Fruit fly (Drosophila melanogaster) whole organism, prepupa: ENCODE data around the gene lilli.

Experiments used
- Blimp-1 ChIP-seq: fragments of 200-800 bp; sonication (Bioruptor generic); optimal IDR thresholded peaks from 3 replicates; lab custom pipeline; 2017; ENCODE audit warnings: missing biosample characterization, missing genetic modification characterization, mild to moderate bottlenecking, moderate library complexity, missing genetic modification reagents
- CG10631 ChIP-seq: fragments of 200-800 bp; sonication (Bioruptor generic); optimal IDR thresholded peaks from 2 replicates; lab custom pipeline; 2016; ENCODE audit warnings: missing biosample characterization, missing genetic modification characterization
- CG10669 ChIP-seq: fragments of 200-800 bp; sonication (Bioruptor generic); optimal IDR thresholded peaks from 3 replicates; lab custom pipeline; 2018; ENCODE audit warnings: missing biosample characterization, mild to moderate bottlenecking, missing genetic modification characterization, moderate library complexity
- CG11294 ChIP-seq: fragments of 200-800 bp; sonication (Bioruptor generic); IDR thresholded peaks from 2 replicates; pipeline ENCODE4 v1.3.6; 2022; ENCODE audit warnings: missing biosample characterization, missing genetic modification characterization
- CG11762 ChIP-seq: fragments of 200-800 bp; sonication (Bioruptor generic); optimal IDR thresholded peaks from 3 replicates; lab custom pipeline; 2016; ENCODE audit warnings: missing biosample characterization, missing genetic modification characterization; ENCODE audit not compliant: insufficient read depth
- CG11902 ChIP-seq: fragments of 200-800 bp; sonication (Bioruptor generic); optimal IDR thresholded peaks from 3 replicates; lab custom pipeline; 2016; ENCODE audit warnings: missing biosample characterization, missing genetic modification characterization
- CG15336 ChIP-seq: fragments of 200-800 bp; sonication (Bioruptor generic); IDR thresholded peaks from 2 replicates; pipeline ENCODE4 v1.3.6; 2022; ENCODE audit warnings: missing biosample characterization, missing genetic modification characterization
- CG1621 ChIP-seq: fragments of 200-800 bp; sonication (Bioruptor generic); optimal IDR thresholded peaks from 3 replicates; lab custom pipeline; 2018; ENCODE audit warnings: missing biosample characterization, mild to moderate bottlenecking, missing genetic modification characterization
- CG31627 ChIP-seq: fragments of 200-800 bp; sonication (Bioruptor generic); optimal IDR thresholded peaks from 3 replicates; lab custom pipeline; 2016; ENCODE audit warnings: missing biosample characterization, missing genetic modification characterization
- CG32006 ChIP-seq: fragments of 200-800 bp; sonication (Bioruptor generic); optimal IDR thresholded peaks from 3 replicates; lab custom pipeline; 2017; ENCODE audit warnings: missing biosample characterization, mild to moderate bottlenecking, missing genetic modification characterization
- CG3919 ChIP-seq: fragments of 200-800 bp; sonication (Bioruptor generic); optimal IDR thresholded peaks from 3 replicates; lab custom pipeline; 2016; ENCODE audit warnings: missing biosample characterization, missing genetic modification characterization
- CG4318 ChIP-seq: fragments of 200-800 bp; sonication (Bioruptor generic); optimal IDR thresholded peaks from 3 replicates; lab custom pipeline; 2017; ENCODE audit warnings: missing biosample characterization, mild to moderate bottlenecking, missing genetic modification characterization
- CG6163 ChIP-seq: fragments of 200-800 bp; sonication (Bioruptor generic); IDR thresholded peaks from 3 replicates; pipeline ENCODE4 v1.3.6; 2022; ENCODE audit warnings: missing biosample characterization, missing genetic modification characterization
- CG6276 ChIP-seq: fragments of 200-800 bp; sonication (Bioruptor generic); optimal IDR thresholded peaks from 2 replicates; lab custom pipeline; 2017; ENCODE audit warnings: missing biosample characterization, mild to moderate bottlenecking, missing genetic modification characterization
- CG6792 ChIP-seq: fragments of 200-800 bp; sonication (Bioruptor generic); optimal IDR thresholded peaks from 3 replicates; lab custom pipeline; 2016; ENCODE audit warnings: missing biosample characterization, missing genetic modification characterization
- CG6854 ChIP-seq: fragments of 200-800 bp; sonication (Bioruptor generic); optimal IDR thresholded peaks from 2 replicates; lab custom pipeline; 2017; ENCODE audit warnings: missing biosample characterization, mild to moderate bottlenecking, missing genetic modification characterization
- CG7368 ChIP-seq: fragments of 200-800 bp; sonication (Bioruptor generic); optimal IDR thresholded peaks from 3 replicates; lab custom pipeline; 2016; ENCODE audit warnings: missing biosample characterization, missing genetic modification characterization
- CG8119 ChIP-seq: fragments of 200-800 bp; sonication (Bioruptor generic); IDR thresholded peaks from 3 replicates; pipeline ENCODE4 v1.3.6; 2022; ENCODE audit warnings: missing biosample characterization, missing genetic modification characterization
- Eip75B ChIP-seq: fragments of 200-800 bp; sonication (Bioruptor generic); optimal IDR thresholded peaks from 3 replicates; lab custom pipeline; 2016; ENCODE audit warnings: missing biosample characterization, missing genetic modification characterization
- Eip93F ChIP-seq: fragments of 200-800 bp; sonication (Bioruptor generic); optimal IDR thresholded peaks from 2 replicates; lab custom pipeline; 2016; ENCODE audit warnings: missing biosample characterization, mild to moderate bottlenecking, missing genetic modification characterization
- Ets21C ChIP-seq: fragments of 200-800 bp; sonication (Bioruptor generic); optimal IDR thresholded peaks from 3 replicates; lab custom pipeline; 2016; ENCODE audit warnings: missing biosample characterization, missing genetic modification characterization
- Ets96B ChIP-seq: fragments of 200-800 bp; optimal IDR thresholded peaks from 2 replicates; lab custom pipeline; 2019; ENCODE audit warnings: missing biosample characterization, mild to moderate bottlenecking, missing genetic modification characterization, moderate library complexity
- Gug ChIP-seq: fragments of 200-800 bp; sonication (Bioruptor generic); IDR thresholded peaks from 2 replicates; pipeline ENCODE4 v1.3.6; 2022; ENCODE audit warnings: missing biosample characterization, missing genetic modification characterization
- Hr38 ChIP-seq: sonication (Bioruptor generic); optimal IDR thresholded peaks from 2 replicates; lab custom pipeline; 2016; ENCODE audit warnings: missing biosample characterization, missing genetic modification characterization
- Hr39 ChIP-seq: fragments of 200-800 bp; sonication (Bioruptor generic); optimal IDR thresholded peaks from 2 replicates; lab custom pipeline; 2016; ENCODE audit warnings: missing biosample characterization, missing genetic modification characterization
- Hr4 ChIP-seq: fragments of 200-800 bp; sonication (Bioruptor generic); optimal IDR thresholded peaks from 3 replicates; lab custom pipeline; 2016; ENCODE audit warnings: missing biosample characterization, missing genetic modification characterization
- Lpt ChIP-seq: fragments of 200-800 bp; sonication (Bioruptor generic); optimal IDR thresholded peaks from 3 replicates; lab custom pipeline; 2016; ENCODE audit warnings: missing biosample characterization, missing genetic modification characterization
- OdsH ChIP-seq: fragments of 200-800 bp; sonication (Bioruptor generic); optimal IDR thresholded peaks from 3 replicates; lab custom pipeline; 2016; ENCODE audit warnings: missing biosample characterization, missing genetic modification characterization
- Smox ChIP-seq: fragments of 200-800 bp; sonication (Bioruptor generic); optimal IDR thresholded peaks from 3 replicates; lab custom pipeline; 2016; ENCODE audit warnings: missing biosample characterization, missing genetic modification characterization
- Sox102F ChIP-seq: fragments of 200-800 bp; sonication (Bioruptor generic); optimal IDR thresholded peaks from 2 replicates; lab custom pipeline; 2016; ENCODE audit warnings: missing biosample characterization, mild to moderate bottlenecking, missing genetic modification characterization
- Sox14 ChIP-seq: fragments of 200-800 bp; sonication (Bioruptor generic); optimal IDR thresholded peaks from 3 replicates; lab custom pipeline; 2016; ENCODE audit warnings: missing biosample characterization, missing genetic modification characterization
- Sox15 ChIP-seq: fragments of 200-800 bp; sonication (Bioruptor generic); optimal IDR thresholded peaks from 3 replicates; lab custom pipeline; 2016; ENCODE audit warnings: missing biosample characterization, missing genetic modification characterization
- achi ChIP-seq: fragments of 200-800 bp; sonication (Bioruptor generic); optimal IDR thresholded peaks from 3 replicates; lab custom pipeline; 2016; ENCODE audit warnings: missing biosample characterization, missing genetic modification characterization
- cyc ChIP-seq: fragments of 200-800 bp; sonication (Bioruptor generic); optimal IDR thresholded peaks from 3 replicates; lab custom pipeline; 2016; ENCODE audit warnings: missing biosample characterization, missing genetic modification characterization
- dac ChIP-seq: fragments of 200-800 bp; sonication (Bioruptor generic); optimal IDR thresholded peaks from 2 replicates; lab custom pipeline; 2017; ENCODE audit warnings: missing biosample characterization, mild to moderate bottlenecking, missing genetic modification characterization
- dsx ChIP-seq: fragments of 200-800 bp; optimal IDR thresholded peaks from 3 replicates; lab custom pipeline; 2019; ENCODE audit warnings: missing biosample characterization, mild to moderate bottlenecking, missing genetic modification characterization, moderate library complexity; ENCODE audit not compliant: poor library complexity, severe bottlenecking
- eg ChIP-seq: fragments of 200-800 bp; sonication (Bioruptor generic); IDR thresholded peaks from 3 replicates; pipeline ENCODE4 v1.3.6; 2022; ENCODE audit warnings: missing biosample characterization, missing genetic modification characterization
- esn ChIP-seq: fragments of 200-800 bp; sonication (Bioruptor generic); optimal IDR thresholded peaks from 2 replicates; lab custom pipeline; 2016; ENCODE audit warnings: missing biosample characterization, mild to moderate bottlenecking, missing genetic modification characterization, moderate library complexity
- fd59A ChIP-seq: fragments of 200-800 bp; sonication (Bioruptor generic); optimal IDR thresholded peaks from 2 replicates; lab custom pipeline; 2017; ENCODE audit warnings: missing biosample characterization, mild to moderate bottlenecking, missing genetic modification characterization, missing genetic modification reagents
- fd85E ChIP-seq: fragments of 200-800 bp; sonication (Bioruptor generic); optimal IDR thresholded peaks from 3 replicates; lab custom pipeline; 2016; ENCODE audit warnings: missing biosample characterization, missing genetic modification characterization
- fkh ChIP-seq: fragments of 200-800 bp; sonication (Bioruptor generic); optimal IDR thresholded peaks from 3 replicates; lab custom pipeline; 2017; ENCODE audit warnings: missing biosample characterization, mild to moderate bottlenecking, missing genetic modification characterization, moderate library complexity
- net ChIP-seq: fragments of 200-800 bp; sonication (Bioruptor generic); optimal IDR thresholded peaks from 3 replicates; lab custom pipeline; 2016; ENCODE audit warnings: missing biosample characterization, missing genetic modification characterization
- salr ChIP-seq, 2 experiments: fragments of 200-800 bp; sonication (Bioruptor generic); optimal IDR thresholded peaks; 3 replicates each; lab custom pipeline; 2016 to 2018; ENCODE audit warnings: missing biosample characterization in 2 of 2, missing genetic modification characterization in 2 of 2, mild to moderate bottlenecking in 1 of 2
- spab ChIP-seq: fragments of 200-800 bp; sonication (Bioruptor generic); optimal IDR thresholded peaks from 2 replicates; lab custom pipeline; 2017; ENCODE audit warnings: missing biosample characterization, mild to moderate bottlenecking, missing genetic modification characterization, missing genetic modification reagents
- ss ChIP-seq, 2 experiments: fragments of 200-800 bp; sonication (Bioruptor generic); optimal IDR thresholded peaks; 2 replicates in 1 of 2; 3 replicates in 1 of 2; lab custom pipeline; 2017 to 2018; ENCODE audit warnings: mild to moderate bottlenecking in 2 of 2, missing biosample characterization in 2 of 2, missing genetic modification characterization in 2 of 2, moderate library complexity in 1 of 2
- svp ChIP-seq: fragments of 200-800 bp; sonication (Bioruptor generic); peaks from one replicate; lab custom pipeline; 2016; ENCODE audit warnings: missing biosample characterization, missing genetic modification characterization
- topi ChIP-seq: fragments of 200-800 bp; sonication (Bioruptor generic); optimal IDR thresholded peaks from 3 replicates; lab custom pipeline; 2016; ENCODE audit warnings: missing biosample characterization, missing genetic modification characterization
- vri ChIP-seq: fragments of 200-800 bp; sonication (Bioruptor generic); optimal IDR thresholded peaks from 3 replicates; lab custom pipeline; 2016; ENCODE audit warnings: missing biosample characterization, mild to moderate bottlenecking, missing genetic modification characterization

lilli gene

dm6 chr2L:2907776-2908175, 22.0 kb downstream of the lilli start:
- TF ChIP-seq CG1621 (tag; lab: Kevin White, UChicago) (no peak), ss (GFP tag; optimal IDR thresholded peaks at IDR 0.05; lab: Kevin White, UChicago) (peak in 1 of 2 experiments; percentile 78), fkh (peak; percentile 23)
- TF ChIP-seq, all 60 proteins: peak for 2

- TF ChIP-seq CG15336 (GFP tag; lab: Robert Waterston, UW) (no peak), CG4318 (GFP tag; lab: Kevin White, UChicago) (no peak), eg (GFP tag; lab: Robert Waterston, UW) (0 out of 3 replicates have a peak, but pooled peaks have one; percentile 45), Eip93F (GFP tag; lab: Kevin White, UChicago) (peak; percentile 43), Ets96B (tag; lab: Kevin White, UChicago) (no peak), esn (GFP tag; lab: Kevin White, UChicago) (no peak), CG3919 (GFP tag; lab: Kevin White, UChicago) (no peak), CG7368 (no peak), vri (GFP tag; lab: Kevin White, UChicago) (peak; percentile 84), Ets21C (GFP tag; lab: Kevin White, UChicago) (no peak), Hr39 (no peak), spab (GFP tag; lab: Kevin White, UChicago) (peak; percentile 13), Blimp-1 (GFP tag; lab: Kevin White, UChicago) (peak; percentile 53), CG8119 (GFP tag; lab: Robert Waterston, UW) (0 out of 3 replicates have a peak, but pooled peaks have one; percentile 26), CG11294 (GFP tag; lab: Robert Waterston, UW) (no peak), ss (GFP tag; optimal IDR thresholded peaks at IDR 0.05; lab: Kevin White, UChicago) (peak; percentile 34 to 36), Hr4 (GFP tag; lab: Kevin White, UChicago) (no peak), dsx (GFP tag; lab: Kevin White, UChicago) (peak; percentile 44), salr (GFP tag; optimal IDR thresholded peaks at IDR 0.05; lab: Kevin White, UChicago) (no peak), fd85E (GFP tag; lab: Kevin White, UChicago) (no peak), dac (GFP tag; lab: Kevin White, UChicago) (no peak), achi (no peak), Sox102F (peak; percentile 53), topi (GFP tag; lab: Kevin White, UChicago) (no peak), net (GFP tag; lab: Kevin White, UChicago) (peak; percentile 26), CG1621 (tag; lab: Kevin White, UChicago) (peak; percentile 37), Gug (GFP tag; lab: Robert Waterston, UW) (no peak), CG6163 (GFP tag; lab: Robert Waterston, UW) (peak; percentile 45; the same call in 1 of the 3 replicates), CG31627 (no peak), OdsH (GFP tag; lab: Kevin White, UChicago) (no peak), CG6276 (GFP tag; lab: Kevin White, UChicago) (no peak), Lpt (GFP tag; lab: Kevin White, UChicago) (peak; percentile 33), Sox14 (GFP tag; lab: Kevin White, UChicago) (peak; percentile 11), fkh (peak; percentile 65), CG10669 (no peak), CG11902 (GFP tag; lab: Kevin White, UChicago) (no peak), CG6792 (GFP tag; lab: Kevin White, UChicago) (no peak), Eip75B (GFP tag; lab: Kevin White, UChicago) (peak; percentile 56), CG32006 (GFP tag; lab: Kevin White, UChicago) (no peak), svp (GFP tag; lab: Kevin White, UChicago) (no peak), Hr38 (no peak), fd59A (GFP tag; lab: Kevin White, UChicago) (no peak), Sox15 (no peak), CG11762 (GFP tag; lab: Kevin White, UChicago) (no peak), CG10631 (GFP tag; lab: Kevin White, UChicago) (no peak), CG6854 (peak; percentile 71), Smox (no peak), cyc (GFP tag; lab: Kevin White, UChicago) (no peak)
Measured at dm6 chr2L:2908440-2909154, 22.9 kb downstream of the lilli start.
